Fruit fly (Drosophila melanogaster): Measurements from ENCODE around the gene MICU1.

DNA sequence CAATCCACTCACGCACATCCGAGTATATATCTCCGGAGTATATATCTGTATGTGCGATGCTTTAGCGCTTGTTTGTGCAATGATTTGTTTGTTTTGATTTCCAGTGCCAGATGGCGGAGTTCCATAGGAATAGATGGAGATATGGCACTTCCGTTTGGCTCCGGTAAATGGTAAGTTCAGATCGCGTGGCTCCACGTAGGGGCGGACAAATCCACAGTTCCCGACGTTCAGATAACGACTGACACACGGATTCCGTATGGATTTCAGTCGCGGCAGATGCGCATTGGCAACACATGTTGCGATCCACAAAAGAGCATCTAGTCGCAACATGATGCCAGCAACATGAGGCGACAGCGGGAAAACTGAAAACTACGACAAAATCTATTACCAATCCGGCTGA, 24.6 kb upstream of the MICU1 start, which contains the start of gene Pvf3:
- no peak for TF ChIP-seq sage (GFP tag; optimal IDR thresholded peaks at IDR 0.05)
- no peak for TF ChIP-seq Hnf4 (GFP tag; optimal IDR thresholded peaks at IDR 0.05)
- no peak for TF ChIP-seq sv (GFP tag; optimal IDR thresholded peaks at IDR 0.05)
- no peak for TF ChIP-seq GATAd (GFP tag; optimal IDR thresholded peaks at IDR 0.05)
- TF ChIP-seq fru (GFP tag; optimal IDR thresholded peaks at IDR 0.05) = no peak
